Fruit fly (Drosophila melanogaster) whole organism, embryonic: ENCODE results near the gene goe.

ENCODE experiments used
- Atf-2 ChIP-seq: fragments of 200-800 bp; sonication (Bioruptor generic); optimal IDR thresholded peaks from 2 replicates; lab custom pipeline; 2016; ENCODE audit warnings: missing biosample characterization, missing genetic modification characterization
- Bteb2 ChIP-seq: fragments of 200-800 bp; sonication (Bioruptor generic); optimal IDR thresholded peaks from 2 replicates; lab custom pipeline; 2016; ENCODE audit warnings: missing biosample characterization, missing genetic modification characterization
- CG1024 ChIP-seq: fragments of 200-800 bp; sonication (Bioruptor generic); IDR thresholded peaks from 2 replicates; pipeline ENCODE4 v1.3.6; 2022; ENCODE audit warnings: missing biosample characterization, missing genetic modification characterization
- CG10462 ChIP-seq: fragments of 200-800 bp; sonication (Bioruptor generic); optimal IDR thresholded peaks from 2 replicates; lab custom pipeline; 2016; ENCODE audit warnings: missing biosample characterization, missing genetic modification characterization
- CG11723 ChIP-seq: fragments of 200-800 bp; sonication (Bioruptor generic); optimal IDR thresholded peaks from 2 replicates; lab custom pipeline; 2017; ENCODE audit warnings: missing biosample characterization, mild to moderate bottlenecking, missing genetic modification characterization
- CG12769 ChIP-seq: fragments of 200-800 bp; sonication (Bioruptor generic); optimal IDR thresholded peaks from 2 replicates; lab custom pipeline; 2019; ENCODE audit warnings: missing biosample characterization, mild to moderate bottlenecking, missing genetic modification characterization, moderate library complexity
- CG13296 ChIP-seq: fragments of 200-800 bp; sonication (Bioruptor generic); optimal IDR thresholded peaks from 3 replicates; lab custom pipeline; 2018; ENCODE audit warnings: missing biosample characterization, mild to moderate bottlenecking, missing genetic modification characterization
- CG15269 ChIP-seq: fragments of 200-800 bp; sonication (Bioruptor generic); optimal IDR thresholded peaks from 2 replicates; lab custom pipeline; 2018; ENCODE audit warnings: missing biosample characterization, mild to moderate bottlenecking, missing genetic modification characterization, moderate library complexity
- CG1603 ChIP-seq: fragments of 200-800 bp; sonication (Bioruptor generic); optimal IDR thresholded peaks from 2 replicates; lab custom pipeline; 2019; ENCODE audit warnings: missing biosample characterization, mild to moderate bottlenecking, missing genetic modification characterization, moderate library complexity
- CG17568 ChIP-seq: fragments of 200-800 bp; sonication (Bioruptor generic); optimal IDR thresholded peaks from 2 replicates; lab custom pipeline; 2018; ENCODE audit warnings: missing biosample characterization, mild to moderate bottlenecking, missing genetic modification characterization, moderate library complexity
- CG1832 ChIP-seq: fragments of 200-800 bp; sonication (Bioruptor generic); optimal IDR thresholded peaks from 2 replicates; lab custom pipeline; 2017; ENCODE audit warnings: missing biosample characterization, mild to moderate bottlenecking, missing genetic modification characterization, inconsistent platforms
- CG2875 ChIP-seq: fragments of 200-800 bp; sonication (Bioruptor generic); optimal IDR thresholded peaks from 2 replicates; lab custom pipeline; 2017; ENCODE audit warnings: missing biosample characterization, mild to moderate bottlenecking, missing genetic modification characterization, missing genetic modification reagents
- CG3726 ChIP-seq: fragments of 200-800 bp; sonication (Bioruptor generic); IDR thresholded peaks from 3 replicates; pipeline ENCODE4, ENCODE4 v1.3.6; 2022; ENCODE audit warnings: missing biosample characterization, missing genetic modification characterization
- CG4404 ChIP-seq: fragments of 200-800 bp; sonication (Bioruptor generic); IDR thresholded peaks from 2 replicates; pipeline ENCODE4 v1.3.6; 2022; ENCODE audit warnings: missing biosample characterization, missing genetic modification characterization
- CG4617 ChIP-seq: fragments of 200-800 bp; sonication (Bioruptor generic); optimal IDR thresholded peaks from 3 replicates; lab custom pipeline; 2016; ENCODE audit warnings: missing biosample characterization, missing genetic modification characterization, borderline replicate concordance
- CG6854 ChIP-seq: fragments of 200-800 bp; sonication (Bioruptor generic); optimal IDR thresholded peaks from 3 replicates; lab custom pipeline; 2017; ENCODE audit warnings: missing biosample characterization, mild to moderate bottlenecking, missing genetic modification characterization
- CG7987 ChIP-seq: fragments of 200-800 bp; sonication (Bioruptor generic); optimal IDR thresholded peaks from 2 replicates; lab custom pipeline; 2018; ENCODE audit warnings: missing biosample characterization, mild to moderate bottlenecking, missing genetic modification characterization, moderate library complexity
- CG8290 ChIP-seq, 3 experiments: fragments of 200-800 bp; sonication (Bioruptor generic); optimal IDR thresholded peaks; 2 replicates each; lab custom pipeline; 2016 to 2019; ENCODE audit warnings: missing biosample characterization in 3 of 3, missing genetic modification characterization in 3 of 3, mild to moderate bottlenecking in 2 of 3, moderate library complexity in 1 of 3
- Camta ChIP-seq: fragments of 200-800 bp; sonication (Bioruptor generic); optimal IDR thresholded peaks from 2 replicates; lab custom pipeline; 2016; ENCODE audit warnings: missing biosample characterization, missing genetic modification characterization
- D19A ChIP-seq: fragments of 200-800 bp; optimal IDR thresholded peaks from 3 replicates; lab custom pipeline; 2019; ENCODE audit warnings: missing biosample characterization, mild to moderate bottlenecking, missing genetic modification characterization, moderate library complexity
- D19B ChIP-seq: fragments of 200-800 bp; sonication (Bioruptor generic); optimal IDR thresholded peaks from 2 replicates; lab custom pipeline; 2017; ENCODE audit warnings: missing biosample characterization, mild to moderate bottlenecking, missing genetic modification characterization
- Dek ChIP-seq: fragments of 200-800 bp; sonication (Bioruptor generic); optimal IDR thresholded peaks from 3 replicates; lab custom pipeline; 2019; ENCODE audit warnings: missing biosample characterization, mild to moderate bottlenecking, missing genetic modification characterization, moderate library complexity
- E2f1 ChIP-seq: fragments of 200-800 bp; sonication (Bioruptor generic); IDR thresholded peaks from 2 replicates; pipeline ENCODE4 v1.3.6; 2022; ENCODE audit warnings: missing biosample characterization, missing genetic modification characterization
- Hey ChIP-seq: fragments of 200-800 bp; sonication (Bioruptor generic); optimal IDR thresholded peaks from 3 replicates; lab custom pipeline; 2018; ENCODE audit warnings: missing biosample characterization, mild to moderate bottlenecking, missing genetic modification characterization
- Hr3 ChIP-seq: fragments of 200-800 bp; sonication (Bioruptor generic); optimal IDR thresholded peaks from 3 replicates; lab custom pipeline; 2016; ENCODE audit warnings: missing biosample characterization, missing genetic modification characterization
- Hr51 ChIP-seq, 2 experiments: fragments of 200-800 bp; sonication (Bioruptor generic); optimal IDR thresholded peaks; 2 replicates in 1 of 2; 3 replicates in 1 of 2; lab custom pipeline; 2016 to 2018; ENCODE audit warnings: missing biosample characterization in 2 of 2, missing genetic modification characterization in 2 of 2, mild to moderate bottlenecking in 1 of 2, moderate library complexity in 1 of 2
- Lhr ChIP-seq: fragments of 200-800 bp; sonication (Bioruptor generic); optimal IDR thresholded peaks from 3 replicates; lab custom pipeline; 2017; ENCODE audit warnings: mild to moderate bottlenecking, missing biosample characterization, missing genetic modification reagents, missing genetic modification characterization
- Mad ChIP-seq: fragments of 200-800 bp; sonication (Bioruptor generic); optimal IDR thresholded peaks from 2 replicates; lab custom pipeline; 2016; ENCODE audit warnings: missing biosample characterization, missing genetic modification characterization
- Poxn ChIP-seq: fragments of 200-800 bp; sonication (Bioruptor generic); IDR thresholded peaks from 2 replicates; pipeline ENCODE4 v1.3.6; 2022; ENCODE audit warnings: missing biosample characterization, missing genetic modification characterization
- Ptx1 ChIP-seq: fragments of 200-800 bp; sonication (Bioruptor generic); IDR thresholded peaks from 2 replicates; pipeline ENCODE4 v1.3.6; 2022; ENCODE audit warnings: missing biosample characterization, missing genetic modification characterization
- Ravus ChIP-seq: fragments of 200-800 bp; sonication (Bioruptor generic); IDR thresholded peaks from 2 replicates; pipeline ENCODE4 v1.3.6; 2022; ENCODE audit warnings: missing biosample characterization, missing genetic modification characterization
- Side ChIP-seq: fragments of 200-800 bp; sonication (Bioruptor generic); optimal IDR thresholded peaks from 2 replicates; lab custom pipeline; 2016; ENCODE audit warnings: missing biosample characterization, missing genetic modification characterization
- Spps ChIP-seq: fragments of 200-800 bp; sonication (Bioruptor generic); optimal IDR thresholded peaks from 2 replicates; lab custom pipeline; 2018; ENCODE audit warnings: missing biosample characterization, mild to moderate bottlenecking, missing genetic modification characterization
- Ssrp ChIP-seq: fragments of 200-800 bp; sonication (Bioruptor generic); optimal IDR thresholded peaks from 2 replicates; lab custom pipeline; 2018; ENCODE audit warnings: missing biosample characterization, mild to moderate bottlenecking, missing genetic modification characterization, moderate library complexity
- TFAM ChIP-seq: fragments of 200-800 bp; sonication (Bioruptor generic); optimal IDR thresholded peaks from 2 replicates; lab custom pipeline; 2017; ENCODE audit warnings: missing biosample characterization, missing genetic modification characterization, inconsistent platforms
- ash1 ChIP-seq: fragments of 200-800 bp; sonication (Bioruptor generic); optimal IDR thresholded peaks from 2 replicates; lab custom pipeline; 2018; ENCODE audit warnings: missing biosample characterization, mild to moderate bottlenecking, missing genetic modification characterization
- btn ChIP-seq: fragments of 200-800 bp; sonication (Bioruptor generic); optimal IDR thresholded peaks from 2 replicates; lab custom pipeline; 2016; ENCODE audit warnings: missing biosample characterization, missing genetic modification characterization
- chif ChIP-seq, 2 experiments: fragments of 200-800 bp; sonication (Bioruptor generic); optimal IDR thresholded peaks; 3 replicates each; lab custom pipeline; 2016; ENCODE audit warnings: missing biosample characterization in 2 of 2, missing genetic modification characterization in 2 of 2
- crc ChIP-seq: fragments of 200-800 bp; sonication (Bioruptor generic); optimal IDR thresholded peaks from 2 replicates; lab custom pipeline; 2016; ENCODE audit warnings: missing biosample characterization, missing genetic modification characterization
- dimm ChIP-seq: fragments of 200-800 bp; sonication (Bioruptor generic); IDR thresholded peaks from 2 replicates; pipeline ENCODE4 v1.3.6; 2022; ENCODE audit warnings: missing biosample characterization, missing genetic modification characterization
- exex ChIP-seq: fragments of 200-800 bp; sonication (Bioruptor generic); optimal IDR thresholded peaks from 4 replicates; lab custom pipeline; 2018; ENCODE audit warnings: missing biosample characterization, mild to moderate bottlenecking, missing genetic modification characterization, moderate library complexity
- gcm2 ChIP-seq: fragments of 200-800 bp; sonication (Bioruptor generic); optimal IDR thresholded peaks from 2 replicates; lab custom pipeline; 2016; ENCODE audit warnings: missing biosample characterization, missing genetic modification characterization
- gfzf ChIP-seq: fragments of 200-800 bp; sonication (Bioruptor generic); optimal IDR thresholded peaks from 2 replicates; lab custom pipeline; 2016; ENCODE audit warnings: missing biosample characterization, mild to moderate bottlenecking, missing genetic modification characterization, moderate library complexity
- insv ChIP-seq, 2 experiments: fragments of 200-800 bp; sonication (Bioruptor generic); optimal IDR thresholded peaks; 3 replicates each; lab custom pipeline; 2016 to 2018; ENCODE audit warnings: missing biosample characterization in 2 of 2, missing genetic modification characterization in 2 of 2
- peb ChIP-seq: fragments of 200-800 bp; sonication (Bioruptor generic); IDR thresholded peaks from 2 replicates; pipeline ENCODE4 v1.3.6; 2022; ENCODE audit warnings: missing biosample characterization, missing genetic modification characterization
- repo ChIP-seq: fragments of 200-800 bp; sonication (Bioruptor generic); optimal IDR thresholded peaks from 2 replicates; lab custom pipeline; 2016; ENCODE audit warnings: missing biosample characterization, missing genetic modification characterization
- shn ChIP-seq: fragments of 200-800 bp; sonication (Bioruptor generic); optimal IDR thresholded peaks from 3 replicates; lab custom pipeline; 2016; ENCODE audit warnings: missing biosample characterization, missing genetic modification characterization
- sim ChIP-seq: fragments of 200-800 bp; sonication (Bioruptor generic); IDR thresholded peaks from 2 replicates; pipeline ENCODE4 v1.3.6; 2022; ENCODE audit warnings: missing biosample characterization, missing genetic modification characterization
- sisA ChIP-seq: fragments of 200-800 bp; sonication (Bioruptor generic); IDR thresholded peaks from 2 replicates; pipeline ENCODE4 v1.3.6; 2022; ENCODE audit warnings: missing biosample characterization, missing genetic modification characterization
- sr ChIP-seq: fragments of 200-800 bp; sonication (Bioruptor generic); IDR thresholded peaks from 3 replicates; pipeline ENCODE4 v1.3.6; 2022; ENCODE audit warnings: missing biosample characterization, missing genetic modification characterization
- tgo ChIP-seq: fragments of 200-800 bp; sonication (Bioruptor generic); IDR thresholded peaks from 3 replicates; pipeline ENCODE4 v1.3.6; 2022; ENCODE audit warnings: missing biosample characterization, missing genetic modification characterization

Gene goe

DNA sequence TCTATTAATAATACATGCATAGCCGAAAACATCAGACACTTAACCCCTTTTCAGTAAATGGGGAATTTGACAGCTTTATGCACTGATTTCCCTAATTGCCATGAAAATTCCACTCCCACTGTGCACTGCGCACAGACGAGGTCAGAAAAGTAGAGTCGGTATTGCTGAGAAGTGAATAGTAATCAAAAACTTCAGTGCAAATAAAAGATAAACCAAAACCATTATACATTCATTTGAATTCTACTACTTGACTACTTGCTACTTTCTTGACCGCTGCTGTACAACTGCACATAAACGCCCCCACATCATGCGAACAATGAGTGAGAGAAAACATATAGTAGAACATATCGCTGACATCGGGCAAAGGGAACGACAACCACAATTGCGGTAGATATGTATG is 60.3 kb downstream of the goe start (continued):
- TF ChIP-seq repo (peak; percentile 82), CG1832 (GFP tag; lab: Kevin White, UChicago) (no peak), Ravus (GFP tag; lab: Robert Waterston, UW) (peak; percentile 37; the same call in 1 of the 2 replicates), Lhr (GFP tag; lab: Kevin White, UChicago) (peak; percentile 66), sim (peak; percentile 79), gcm2 (peak; percentile 63), CG11723 (GFP tag; lab: Kevin White, UChicago) (peak; percentile 76), CG6854 (peak; percentile 18), dimm (GFP tag; lab: Robert Waterston, UW) (peak; percentile 80), Hey (tag; lab: Kevin White, UChicago) (peak; percentile 20), Poxn (GFP tag; lab: Robert Waterston, UW) (no peak), CG1603 (tag; lab: Kevin White, UChicago) (peak; percentile 94), CG8290 (GFP tag; optimal IDR thresholded peaks at IDR 0.05; lab: Kevin White, UChicago) (peak; percentile 65), CG8290 (tag; optimal IDR thresholded peaks at IDR 0.05; lab: Kevin White, UChicago) (peak in 1 of 2 experiments; percentile 88), sr (GFP tag; lab: Robert Waterston, UW) (peak; percentile 92), Mad (GFP tag; lab: Kevin White, UChicago) (peak; percentile 78), chif (GFP tag; optimal IDR thresholded peaks at IDR 0.05; lab: Kevin White, UChicago) (peak; percentile 87 to 88), Dek (tag; lab: Kevin White, UChicago) (peak; percentile 67), E2f1 (GFP tag; lab: Robert Waterston, UW) (peak; percentile 87), ash1 (peak; percentile 6), Camta (GFP tag; lab: Kevin White, UChicago) (peak; percentile 80), CG2875 (GFP tag; lab: Kevin White, UChicago) (peak; percentile 87), sisA (GFP tag; lab: Robert Waterston, UW) (peak; percentile 85), CG12769 (tag; lab: Kevin White, UChicago) (peak; percentile 85), D19B (GFP tag; lab: Kevin White, UChicago) (no peak), Spps (peak; percentile 71), crc (peak; percentile 66), CG15269 (peak; percentile 82), CG17568 (peak; percentile 79), TFAM (GFP tag; lab: Kevin White, UChicago) (peak; percentile 66), tgo (GFP tag; lab: Robert Waterston, UW) (peak; percentile 82), shn (peak; percentile 74), CG4404 (peak; percentile 67), CG3726 (peak; percentile 84), Ssrp (tag; lab: Kevin White, UChicago) (peak; percentile 86), Ptx1 (GFP tag; lab: Robert Waterston, UW) (peak; percentile 89), Hr51 (GFP tag; optimal IDR thresholded peaks at IDR 0.05; lab: Kevin White, UChicago) (peak; percentile 58 to 83), Side (GFP tag; lab: Kevin White, UChicago) (peak; percentile 83), peb (GFP tag; lab: Robert Waterston, UW) (peak; percentile 67), CG13296 (peak; percentile 61), btn (GFP tag; lab: Kevin White, UChicago) (peak; percentile 81), CG4617 (GFP tag; lab: Kevin White, UChicago) (peak; percentile 40), gfzf (no peak), exex (no peak), Hr3 (GFP tag; lab: Kevin White, UChicago) (peak; percentile 78), CG1024 (peak; percentile 87), insv (GFP tag; optimal IDR thresholded peaks at IDR 0.05; lab: Kevin White, UChicago) (no peak), Bteb2 (peak; percentile 67), CG7987 (GFP tag; lab: Kevin White, UChicago) (peak; percentile 64), CG10462 (GFP tag; lab: Kevin White, UChicago) (peak; percentile 74), D19A (tag; lab: Kevin White, UChicago) (peak; percentile 80), Atf-2 (GFP tag; lab: Kevin White, UChicago) (peak; percentile 69)
